Worm (Caenorhabditis elegans) whole organism, L3 larva: ENCODE results near the gene zyx-1.

Source experiments
- aly-2 ChIP-seq: fragments of 150-350 bp; optimal IDR thresholded peaks from 2 replicates; lab custom pipeline; 2014; ENCODE audit warnings: missing biosample characterization, missing genetic modification characterization
- ama-1 ChIP-seq: fragments of 150-350 bp; optimal IDR thresholded peaks from 2 replicates; lab custom pipeline; 2018
- ceh-16 ChIP-seq: sonication (generic microtip); optimal IDR thresholded peaks from 2 replicates; lab custom pipeline; 2017; ENCODE audit warnings: missing biosample characterization, missing genetic modification characterization
- ceh-28 ChIP-seq: fragments of 150-350 bp; optimal IDR thresholded peaks from 2 replicates; lab custom pipeline; 2014; ENCODE audit warnings: missing biosample characterization, missing genetic modification reagents, missing genetic modification characterization
- ceh-9 ChIP-seq: sonication (generic microtip); optimal IDR thresholded peaks from 2 replicates; lab custom pipeline; 2018; ENCODE audit warnings: missing biosample characterization, missing genetic modification characterization
- egl-27 ChIP-seq: sonication (generic microtip); optimal IDR thresholded peaks from 4 replicates; lab custom pipeline; 2017; ENCODE audit warnings: missing biosample characterization, missing genetic modification reagents, missing genetic modification characterization
- egl-5 ChIP-seq: fragments of 150-350 bp; optimal IDR thresholded peaks from 2 replicates; lab custom pipeline; 2017; ENCODE audit warnings: missing biosample characterization, missing genetic modification reagents, missing genetic modification characterization, inconsistent platforms
- elt-1 ChIP-seq: fragments of 150-350 bp; optimal IDR thresholded peaks from 2 replicates; lab custom pipeline; 2014; ENCODE audit warnings: missing biosample characterization, missing genetic modification characterization
- elt-2 ChIP-seq: sonication (generic microtip); optimal IDR thresholded peaks from 2 replicates; lab custom pipeline; 2016; ENCODE audit warnings: missing genetic modification reagents, mild to moderate bottlenecking, missing genetic modification characterization, missing compliant biosample characterization
- elt-3 ChIP-seq, 3 experiments: fragments of 150-350 bp in 1 of 3; sonication (generic microtip) in 2 of 3; optimal IDR thresholded peaks; 2 replicates in 2 of 3; 4 replicates in 1 of 3; lab custom pipeline; 2014 to 2017; ENCODE audit warnings: missing biosample characterization in 3 of 3, missing genetic modification characterization in 3 of 3
- eor-1 ChIP-seq, 2 experiments: fragments of 150-350 bp; optimal IDR thresholded peaks; 2 replicates each; lab custom pipeline; 2014 to 2018; ENCODE audit warnings: missing biosample characterization in 2 of 2, missing genetic modification characterization in 2 of 2
- fkh-10 ChIP-seq: sonication (generic microtip); optimal IDR thresholded peaks from 2 replicates; lab custom pipeline; 2017; ENCODE audit warnings: missing biosample characterization, missing genetic modification reagents, missing genetic modification characterization
- fkh-2 ChIP-seq: fragments of 150-350 bp; optimal IDR thresholded peaks from 2 replicates; lab custom pipeline; 2014; ENCODE audit warnings: missing biosample characterization, missing genetic modification reagents, missing genetic modification characterization
- hmg-11 ChIP-seq: sonication (generic microtip); optimal IDR thresholded peaks from 2 replicates; lab custom pipeline; 2016; ENCODE audit warnings: missing genetic modification characterization, missing compliant biosample characterization
- jun-1 ChIP-seq: fragments of 150-350 bp; optimal IDR thresholded peaks from 2 replicates; lab custom pipeline; 2014; ENCODE audit warnings: missing biosample characterization, missing genetic modification reagents, missing genetic modification characterization
- lin-15B ChIP-seq: fragments of 150-350 bp; optimal IDR thresholded peaks from 2 replicates; lab custom pipeline; 2014; ENCODE audit warnings: missing biosample characterization, missing genetic modification characterization
- lin-39 ChIP-seq: fragments of 150-350 bp; optimal IDR thresholded peaks from 2 replicates; lab custom pipeline; 2018; ENCODE audit warnings: missing biosample characterization, missing genetic modification reagents, missing genetic modification characterization
- lsy-12 ChIP-seq: sonication (generic microtip); optimal IDR thresholded peaks from 2 replicates; lab custom pipeline; 2016; ENCODE audit warnings: mild to moderate bottlenecking, missing genetic modification characterization, missing compliant biosample characterization
- mdl-1 ChIP-seq: fragments of 150-350 bp; optimal IDR thresholded peaks from 2 replicates; lab custom pipeline; 2014; ENCODE audit warnings: missing biosample characterization, missing genetic modification characterization
- nhr-11 ChIP-seq: fragments of 150-350 bp; optimal IDR thresholded peaks from 2 replicates; lab custom pipeline; 2014; ENCODE audit warnings: missing biosample characterization, missing genetic modification characterization
- nhr-12 ChIP-seq: fragments of 150-350 bp; optimal IDR thresholded peaks from 2 replicates; lab custom pipeline; 2014; ENCODE audit warnings: missing biosample characterization, missing genetic modification characterization
- nhr-23 ChIP-seq: fragments of 150-350 bp; optimal IDR thresholded peaks from 2 replicates; lab custom pipeline; 2014; ENCODE audit warnings: missing biosample characterization, missing genetic modification reagents, missing genetic modification characterization
- nhr-237 ChIP-seq: fragments of 150-350 bp; optimal IDR thresholded peaks from 2 replicates; lab custom pipeline; 2014; ENCODE audit warnings: missing biosample characterization, missing genetic modification characterization
- nhr-25 ChIP-seq: sonication (generic microtip); optimal IDR thresholded peaks from 2 replicates; lab custom pipeline; 2017; ENCODE audit warnings: missing biosample characterization, missing genetic modification characterization
- nhr-28 ChIP-seq: fragments of 150-350 bp; optimal IDR thresholded peaks from 2 replicates; lab custom pipeline; 2014; ENCODE audit warnings: missing biosample characterization, missing genetic modification characterization
- nhr-43 ChIP-seq: sonication (generic microtip); optimal IDR thresholded peaks from 2 replicates; lab custom pipeline; 2016; ENCODE audit warnings: mild to moderate bottlenecking, missing genetic modification characterization, missing compliant biosample characterization; ENCODE audit not compliant: poor library complexity, severe bottlenecking
- nhr-67 ChIP-seq: fragments of 150-350 bp; optimal IDR thresholded peaks from 2 replicates; lab custom pipeline; 2014; ENCODE audit warnings: missing biosample characterization, missing genetic modification characterization
- nhr-77 ChIP-seq: fragments of 150-350 bp; optimal IDR thresholded peaks from 2 replicates; lab custom pipeline; 2014; ENCODE audit warnings: missing biosample characterization, missing genetic modification characterization
- pha-4 ChIP-seq: fragments of 150-350 bp; optimal IDR thresholded peaks from 2 replicates; lab custom pipeline; 2014; ENCODE audit warnings: missing biosample characterization, missing genetic modification reagents, missing genetic modification characterization
- pqm-1 ChIP-seq: fragments of 150-350 bp; optimal IDR thresholded peaks from 2 replicates; lab custom pipeline; 2017; ENCODE audit warnings: missing biosample characterization, missing genetic modification characterization, inconsistent platforms
- sea-2 ChIP-seq: fragments of 150-350 bp; sonication (generic microtip); optimal IDR thresholded peaks from 4 replicates; lab custom pipeline; 2014; ENCODE audit warnings: missing biosample characterization, missing genetic modification reagents, missing genetic modification characterization
- skn-1 ChIP-seq: fragments of 150-350 bp; optimal IDR thresholded peaks from 2 replicates; lab custom pipeline; 2014; ENCODE audit warnings: missing biosample characterization, missing genetic modification characterization
- snpc-4 ChIP-seq: fragments of 150-350 bp; optimal IDR thresholded peaks from 2 replicates; lab custom pipeline; 2014; ENCODE audit warnings: missing biosample characterization, missing genetic modification characterization
- tbx-2 ChIP-seq: sonication (generic microtip); optimal IDR thresholded peaks from 2 replicates; lab custom pipeline; 2016; ENCODE audit warnings: mild to moderate bottlenecking, missing genetic modification characterization, missing compliant biosample characterization
- unc-39 ChIP-seq: sonication (generic microtip); optimal IDR thresholded peaks from 4 replicates; lab custom pipeline; 2017; ENCODE audit warnings: missing biosample characterization, missing genetic modification characterization
- unc-62 ChIP-seq: fragments of 150-350 bp; sonication (generic microtip); optimal IDR thresholded peaks from 4 replicates; lab custom pipeline; 2014; ENCODE audit warnings: missing biosample characterization, missing genetic modification reagents, missing genetic modification characterization
- zag-1 ChIP-seq: fragments of 150-350 bp; optimal IDR thresholded peaks from 2 replicates; lab custom pipeline; 2014; ENCODE audit warnings: missing biosample characterization, missing genetic modification characterization
- ztf-11 ChIP-seq: fragments of 150-350 bp; optimal IDR thresholded peaks from 2 replicates; lab custom pipeline; 2014; ENCODE audit warnings: missing biosample characterization, missing genetic modification characterization
- ztf-4 ChIP-seq: fragments of 150-350 bp; optimal IDR thresholded peaks from 2 replicates; lab custom pipeline; 2014; ENCODE audit warnings: missing biosample characterization, missing genetic modification characterization

zyx-1 gene

DNA sequence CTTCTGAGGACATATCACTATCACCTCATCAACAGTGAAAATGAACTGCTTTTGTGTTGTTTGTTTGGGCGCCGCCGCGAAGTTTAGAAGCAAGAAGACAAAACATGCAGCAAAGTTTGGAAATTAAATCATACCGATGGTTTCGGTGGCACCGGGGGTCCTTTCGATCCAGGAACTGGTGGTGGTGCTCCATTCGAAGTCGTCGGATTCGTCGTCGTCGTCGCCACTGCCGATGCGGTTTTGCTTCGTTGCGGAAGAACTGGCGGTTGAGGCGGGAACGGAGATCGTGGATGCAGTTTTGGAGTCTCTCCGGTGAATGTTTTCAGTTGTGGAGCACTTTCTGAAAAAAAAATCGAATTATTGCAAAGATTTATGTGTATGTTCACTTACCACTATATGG lies 33.2 kb upstream of the zyx-1 start:
- no peak for TF ChIP-seq lsy-12
- TF ChIP-seq nhr-12 (tag; lab: Kevin White, UChicago), result no peak
- no peak for TF ChIP-seq jun-1
- TF ChIP-seq egl-27 (tag; lab: Kevin White, UChicago), result no peak
- TF ChIP-seq nhr-43, result no peak
- no peak for TF ChIP-seq elt-2
- no peak for TF ChIP-seq nhr-77 (tag; lab: Kevin White, UChicago)
- TF ChIP-seq tbx-2 (tag; lab: Kevin White, UChicago), result no peak
- TF ChIP-seq fkh-10 (GFP tag; lab: Kevin White, UChicago), result no peak
- no peak for TF ChIP-seq skn-1 (tag; lab: Kevin White, UChicago)
- TF ChIP-seq lin-39 (tag; lab: Kevin White, UChicago), result no peak
- TF ChIP-seq zag-1 (tag; lab: Kevin White, UChicago), result no peak
- no peak for TF ChIP-seq lin-15B (tag; lab: Kevin White, UChicago)
- no peak for TF ChIP-seq sea-2 (GFP tag; lab: Kevin White, UChicago)
- TF ChIP-seq egl-5 (tag; lab: Kevin White, UChicago), result no peak
- no peak for TF ChIP-seq snpc-4
- no peak for TF ChIP-seq unc-39 (tag; lab: Kevin White, UChicago)
- TF ChIP-seq ama-1 (lab: Kevin White, UChicago), result no peak
- no peak for TF ChIP-seq unc-62 (GFP tag; lab: Kevin White, UChicago)

DNA sequence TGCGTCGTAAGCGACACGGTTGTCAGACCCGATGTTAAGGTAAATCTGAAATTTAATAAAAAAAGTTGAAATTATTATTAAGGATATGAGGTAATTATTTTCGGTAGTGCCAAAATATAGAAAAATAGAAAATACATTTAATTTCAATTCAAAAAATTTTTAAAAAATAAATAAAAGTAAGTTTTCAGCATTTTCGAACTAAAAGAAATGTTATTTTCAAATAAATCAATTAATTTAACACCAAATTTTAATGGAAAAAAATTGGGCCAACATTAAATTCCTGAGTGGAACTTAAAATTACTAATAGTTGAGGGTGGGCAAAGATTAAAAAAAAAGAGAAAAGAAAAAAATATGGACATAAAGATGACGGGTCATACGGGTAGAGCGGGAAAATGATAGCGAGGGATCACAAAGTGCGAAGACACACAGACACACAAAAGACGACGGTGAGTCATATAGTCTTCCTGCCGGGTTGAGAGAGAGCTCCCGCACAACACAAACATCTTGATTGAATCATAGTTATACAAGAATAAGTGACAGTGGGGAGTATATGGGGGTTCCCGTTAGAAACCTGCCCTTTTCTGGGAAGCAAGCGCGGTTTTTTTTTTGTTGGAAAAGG lies 30.8 kb upstream of the zyx-1 start, which contains the start of gene max-2:
TSS of gene max-2 (minus strand) at position 51 of the 619 bp plus-strand sequence.
- TF ChIP-seq ceh-16 (no peak), jun-1 (peak; percentile 15), elt-1 (tag; lab: Kevin White, UChicago) (no peak), pha-4 (tag; lab: Kevin White, UChicago) (peak; percentile 63), pqm-1 (peak; percentile 28), elt-2 (peak; percentile 5)

DNA sequence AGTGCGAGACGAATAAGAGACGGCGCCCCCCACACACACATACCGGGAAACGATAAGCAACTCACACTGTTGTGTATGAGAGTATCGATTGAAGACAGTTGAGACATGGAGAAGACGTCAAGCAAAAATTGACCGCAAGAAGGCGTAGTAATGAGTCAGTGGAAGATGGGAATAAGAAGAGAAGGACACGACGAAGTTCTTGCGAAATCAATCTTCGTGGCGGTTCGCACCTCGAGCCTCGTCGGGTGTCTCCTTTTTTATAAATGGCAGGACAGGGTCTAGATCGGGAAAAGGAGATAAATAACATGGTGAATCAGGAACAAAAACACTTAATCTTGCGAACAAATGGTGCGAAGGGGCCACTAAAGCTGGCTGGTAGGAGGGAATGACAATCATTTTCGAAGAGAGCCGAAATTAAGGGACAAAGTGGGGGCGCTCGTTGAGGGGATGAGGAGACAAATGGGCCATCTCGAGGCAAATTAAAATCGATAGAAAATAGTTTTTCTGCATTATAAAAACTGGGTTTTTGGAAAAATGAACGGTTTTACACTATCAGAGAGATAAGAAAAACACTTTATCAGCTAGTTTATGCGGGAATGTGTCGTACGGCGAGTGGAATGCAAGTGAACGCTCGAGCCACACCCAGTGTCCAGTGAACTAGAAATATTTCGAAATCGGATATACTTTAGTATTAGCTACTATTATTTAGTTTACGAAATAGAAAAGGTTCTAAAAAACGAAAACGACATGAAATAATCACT lies 27.2 kb upstream of the zyx-1 start:
- TF ChIP-seq elt-1 (tag; lab: Kevin White, UChicago) (peak; percentile 27), pqm-1 (no peak), mdl-1 (tag; lab: Kevin White, UChicago) (no peak), ceh-28 (tag; lab: Kevin White, UChicago) (peak; percentile 58), lin-39 (tag; lab: Kevin White, UChicago) (peak; percentile 28), nhr-23 (tag; lab: Kevin White, UChicago) (peak; percentile 22), elt-2 (peak; percentile 65)

DNA sequence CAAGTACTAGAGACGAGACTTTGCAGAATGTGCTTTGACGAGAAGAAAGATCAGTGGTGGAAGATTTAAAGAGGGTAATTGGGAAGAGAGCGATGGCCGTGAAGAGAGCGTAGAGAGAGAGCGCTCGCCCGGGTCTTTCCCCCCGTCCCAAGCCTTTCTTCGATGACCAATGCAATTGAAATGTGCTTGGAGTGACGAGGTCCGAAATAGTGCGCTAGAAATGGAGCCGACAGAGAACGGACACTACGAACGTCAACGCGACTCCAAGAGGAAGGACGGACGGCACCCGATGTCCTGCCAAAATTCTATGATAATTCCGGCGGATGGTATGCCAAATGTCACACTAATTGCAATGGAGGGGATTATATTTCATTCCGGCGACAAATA lies 26.7 kb upstream of the zyx-1 start:
- TF ChIP-seq ztf-4 (tag; lab: Kevin White, UChicago), result no peak
- peak; percentile 47 for TF ChIP-seq lin-39 (tag; lab: Kevin White, UChicago)
- TF ChIP-seq, all 47 proteins: peak for 1

DNA sequence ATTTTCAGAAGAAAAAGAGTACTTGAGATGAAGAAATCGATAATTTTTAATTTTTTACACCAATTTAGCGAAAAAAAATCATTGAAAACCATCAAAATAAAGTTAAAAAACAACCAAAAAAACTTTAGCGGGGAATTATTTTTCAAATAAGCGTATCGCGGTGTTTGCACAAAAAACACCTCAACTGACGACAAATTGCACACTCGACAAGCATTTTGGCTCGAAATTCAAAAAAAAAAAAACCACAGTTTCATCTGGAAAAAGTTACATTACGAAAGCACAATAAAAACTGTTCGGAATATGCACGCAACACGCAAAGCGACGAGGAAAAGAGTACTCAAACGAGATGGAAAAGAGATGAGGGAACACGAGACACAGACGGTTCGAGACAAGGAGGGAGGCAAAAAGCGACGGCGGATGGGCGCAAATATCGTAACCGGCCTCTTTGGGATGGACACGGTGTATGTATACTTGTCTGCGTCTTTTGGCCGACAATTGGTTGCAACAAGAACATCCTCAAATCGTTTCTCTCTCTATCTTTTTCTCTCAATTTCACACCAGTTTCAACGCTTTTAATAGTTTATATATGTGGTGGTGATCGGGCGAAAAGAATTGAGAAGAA lies 26.0 kb upstream of the zyx-1 start:
- TF ChIP-seq elt-2 (peak; percentile 58), fkh-2 (tag; lab: Kevin White, UChicago) (no peak), nhr-77 (tag; lab: Kevin White, UChicago) (no peak), nhr-12 (tag; lab: Kevin White, UChicago) (no peak), ztf-4 (tag; lab: Kevin White, UChicago) (no peak), ceh-28 (tag; lab: Kevin White, UChicago) (peak; percentile 23), hmg-11 (tag; lab: Kevin White, UChicago) (peak; percentile 76), eor-1 (tag; optimal IDR thresholded peaks at IDR 0.05; lab: Kevin White, UChicago) (no peak), aly-2 (tag; lab: Kevin White, UChicago) (no peak), elt-1 (tag; lab: Kevin White, UChicago) (no peak), nhr-67 (tag; lab: Kevin White, UChicago) (no peak), egl-5 (tag; lab: Kevin White, UChicago) (no peak), lsy-12 (peak; percentile 28), elt-3 (tag; optimal IDR thresholded peaks at IDR 0.05; lab: Kevin White, UChicago) (no peak), skn-1 (tag; lab: Kevin White, UChicago) (no peak), pqm-1 (no peak), nhr-28 (tag; lab: Kevin White, UChicago) (no peak), mdl-1 (tag; lab: Kevin White, UChicago) (no peak), lin-15B (tag; lab: Kevin White, UChicago) (peak; percentile 19), snpc-4 (peak; percentile 45), zag-1 (tag; lab: Kevin White, UChicago) (no peak), unc-62 (GFP tag; lab: Kevin White, UChicago) (no peak), nhr-43 (peak; percentile 53), ztf-11 (tag; lab: Kevin White, UChicago) (no peak), nhr-25 (tag; lab: Kevin White, UChicago) (peak; percentile 84), unc-39 (tag; lab: Kevin White, UChicago) (no peak), ceh-16 (no peak), ceh-9 (tag; lab: Kevin White, UChicago) (no peak), nhr-11 (tag; lab: Kevin White, UChicago) (no peak), tbx-2 (tag; lab: Kevin White, UChicago) (no peak), pha-4 (tag; lab: Kevin White, UChicago) (peak; percentile 60), nhr-237 (no peak), fkh-10 (GFP tag; lab: Kevin White, UChicago) (no peak)
